Worm (Caenorhabditis elegans): ENCODE results near the gene F38B2.3.

F38B2.3 gene

ce11 chrX:11287617-11288016 is 1.5 kb upstream of the F38B2.3 start, which contains the start of gene F38B2.4:
Gene F38B2.4, minus strand, starts transcription at chrX:11287717.
- TF ChIP-seq ZK546.5 (tag; optimal IDR thresholded peaks at IDR 0.05) (no peak), spr-1 (tag; optimal IDR thresholded peaks at IDR 0.05) (no peak), unc-62 (GFP tag; optimal IDR thresholded peaks at IDR 0.05 in 1 of 2) (peak in 1 of 2 experiments; percentile 40), unc-62 (tag; optimal IDR thresholded peaks at IDR 0.05) (no peak), hif-1 (tag; optimal IDR thresholded peaks at IDR 0.05) (peak in 1 of 2 experiments; percentile 23), aha-1 (tag) (peak; percentile 46)

DNA sequence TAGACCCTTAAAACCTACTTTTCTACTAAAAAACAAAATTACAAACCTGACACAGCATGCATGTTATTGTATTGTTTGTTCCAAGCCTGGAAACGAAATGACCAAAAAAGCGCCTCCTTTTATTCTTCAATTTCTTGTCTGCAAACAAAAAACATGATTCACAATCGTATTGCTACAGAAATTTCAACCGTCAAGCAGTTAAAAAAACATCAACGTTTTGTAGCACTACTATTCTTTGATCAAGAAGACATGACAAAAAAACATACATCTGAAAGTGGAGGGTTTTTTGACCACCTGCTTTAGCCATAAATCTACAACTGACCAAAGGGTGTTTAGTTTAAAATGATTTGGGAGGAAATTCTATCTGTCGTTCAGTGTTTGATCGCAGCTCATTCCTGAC is 5.0 kb downstream of the F38B2.3 start, which contains the start of gene F38B2.6:
Gene F38B2.6, minus strand, starts transcription at position 101 of the 400 bp plus-strand sequence.
- TF ChIP-seq aha-1 (tag) (peak; percentile 26), lir-3 (tag; optimal IDR thresholded peaks at IDR 0.05) (no peak)

DNA sequence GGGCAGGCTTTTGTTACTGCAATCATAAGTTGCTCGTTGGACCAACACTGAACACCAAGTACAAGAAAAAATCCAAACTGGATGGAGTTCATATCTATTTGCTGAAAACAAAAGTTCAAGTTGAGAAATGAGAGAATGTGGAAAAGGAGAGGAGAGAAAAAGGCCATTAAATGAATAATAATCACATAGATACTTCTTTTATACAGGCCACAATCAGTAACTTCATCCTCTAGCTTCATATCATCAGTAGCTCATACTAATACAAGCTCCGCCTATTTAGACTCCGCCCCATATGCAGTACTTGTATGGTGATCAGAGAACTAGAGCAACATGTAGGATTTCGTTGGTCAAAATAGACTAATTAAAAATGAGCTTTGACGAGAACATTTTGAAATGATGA is 6.9 kb downstream of the F38B2.3 start, which contains the start of gene F38B2.2:
Gene F38B2.2, minus strand, starts transcription at position 101 of the 400 bp plus-strand sequence.
- no peak for TF ChIP-seq ces-1 (GFP tag; optimal IDR thresholded peaks at IDR 0.05)
- TF ChIP-seq hlh-11 (tag; optimal IDR thresholded peaks at IDR 0.05), result no peak
- TF ChIP-seq rbr-2 (tag; optimal IDR thresholded peaks at IDR 0.05), result no peak

DNA sequence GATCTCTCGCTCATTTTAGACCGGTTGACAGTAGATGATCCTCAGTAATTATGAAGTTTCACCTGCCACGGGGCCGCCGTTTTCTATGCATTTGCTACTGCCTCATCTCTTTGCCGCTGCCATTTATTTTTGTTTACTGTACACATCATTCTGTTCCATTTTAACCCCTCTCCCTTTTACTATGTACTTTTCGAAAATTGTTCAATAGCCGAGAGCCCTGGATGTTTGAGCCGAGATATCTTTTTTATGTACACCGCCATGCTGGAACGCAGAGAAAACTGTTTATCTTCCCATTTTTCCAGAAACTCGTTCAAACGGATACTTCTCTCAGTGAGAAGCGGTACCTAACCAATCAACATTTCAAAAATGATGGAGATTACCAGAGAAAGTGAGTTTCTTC is 15.3 kb downstream of the F38B2.3 start, which contains the start of gene ifa-1:
Gene ifa-1, plus strand, starts transcription at position 301 of the 400 bp plus-strand sequence.
- TF ChIP-seq nhr-76 (tag; optimal IDR thresholded peaks at IDR 0.05), result no peak
- TF ChIP-seq duxl-1 (tag; optimal IDR thresholded peaks at IDR 0.05; ENCODE audit: poor library complexity), result no peak
- TF ChIP-seq F26F4.8 (GFP tag; conservative IDR thresholded peaks at IDR 0.05), result no peak
- TF ChIP-seq unc-62 (GFP tag; optimal IDR thresholded peaks at IDR 0.05 in 1 of 2), result no peak
- TF ChIP-seq unc-62 (tag; optimal IDR thresholded peaks at IDR 0.05), result no peak
- no peak for TF ChIP-seq vab-7 (GFP tag; IDR thresholded peaks at IDR 0.05)
- TF ChIP-seq lin-13 (GFP tag; optimal IDR thresholded peaks at IDR 0.05), result no peak
- no peak for TF ChIP-seq dmd-6 (GFP tag; IDR thresholded peaks at IDR 0.05)
- TF ChIP-seq snpc-1.2 (GFP tag; IDR thresholded peaks at IDR 0.05), result no peak
- no peak for TF ChIP-seq zip-11 (GFP tag; IDR thresholded peaks at IDR 0.05)

- TF ChIP-seq lsy-2 (tag; optimal IDR thresholded peaks at IDR 0.05) (no peak), nhr-77 (tag; optimal IDR thresholded peaks at IDR 0.05) (no peak)
Measured at ce11 chrX:11268970-11269369, 17.2 kb downstream of the F38B2.3 start, which contains the start of gene C03A3.3. Gene C03A3.3, minus strand, starts transcription at chrX:11269070.

- TF ChIP-seq mdl-1 (tag; optimal IDR thresholded peaks at IDR 0.05) (no peak), T26A8.4 (GFP tag; IDR thresholded peaks at IDR 0.05) (no peak), zag-1 (tag; optimal IDR thresholded peaks at IDR 0.05) (no peak), dmd-6 (GFP tag; IDR thresholded peaks at IDR 0.05) (no peak), nhr-48 (tag; optimal IDR thresholded peaks at IDR 0.05) (no peak), ctbp-1 (GFP tag; IDR thresholded peaks at IDR 0.05) (no peak), gei-8 (GFP tag; optimal IDR thresholded peaks at IDR 0.05) (no peak), duxl-1 (tag; optimal IDR thresholded peaks at IDR 0.05; ENCODE audit: poor library complexity) (no peak), daf-16 (GFP tag; optimal IDR thresholded peaks at IDR 0.05) (no peak), daf-16 (tag; optimal IDR thresholded peaks at IDR 0.05) (no peak)
Measured at ce11 chrX:11266711-11267110, 19.4 kb downstream of the F38B2.3 start, which contains the start of gene C03A3.9. Gene C03A3.9, plus strand, starts transcription at chrX:11267011.

DNA sequence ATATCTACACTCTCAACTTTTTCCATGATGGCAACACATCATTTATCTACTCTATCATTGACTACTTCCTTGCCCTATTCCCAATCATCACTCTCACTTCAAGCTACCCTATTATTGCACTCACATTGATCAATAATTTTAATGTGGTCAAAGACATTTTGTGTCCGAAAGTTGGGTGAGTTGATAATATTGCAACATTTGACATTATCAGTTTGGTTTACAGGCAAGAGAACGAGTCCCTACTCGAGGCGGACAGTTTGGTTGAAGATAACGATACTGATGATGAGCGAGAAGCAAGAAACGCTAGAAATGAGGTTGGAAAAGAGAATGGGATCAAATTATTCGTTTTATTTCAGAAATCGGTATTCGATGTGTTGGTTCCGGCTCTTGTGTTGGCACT is 21.4 kb downstream of the F38B2.3 start:
- TF ChIP-seq pqm-1 (tag; optimal IDR thresholded peaks at IDR 0.05) (peak; percentile 83), hlh-11 (tag; optimal IDR thresholded peaks at IDR 0.05) (peak; percentile 69), dmd-6 (GFP tag; IDR thresholded peaks at IDR 0.05) (peak; percentile 78), nhr-28 (tag; optimal IDR thresholded peaks at IDR 0.05) (peak; percentile 75), ZK546.5 (tag; optimal IDR thresholded peaks at IDR 0.05) (no peak), Y105C5A.15 (GFP tag; IDR thresholded peaks at IDR 0.05) (no peak), daf-16 (GFP tag; optimal IDR thresholded peaks at IDR 0.05) (no peak), daf-16 (tag; optimal IDR thresholded peaks at IDR 0.05) (peak; percentile 95), dve-1 (tag; optimal IDR thresholded peaks at IDR 0.05; ENCODE audit: insufficient read depth) (peak; percentile 55), F37D6.2 (tag; optimal IDR thresholded peaks at IDR 0.05) (no peak), mxl-3 (GFP tag; optimal IDR thresholded peaks at IDR 0.05) (peak; percentile 60), spr-3 (GFP tag; optimal IDR thresholded peaks at IDR 0.05) (no peak), tra-1 (GFP tag; IDR thresholded peaks at IDR 0.05) (no peak), nhr-77 (tag; optimal IDR thresholded peaks at IDR 0.05) (peak; percentile 27), nhr-102 (tag; optimal IDR thresholded peaks at IDR 0.05) (no peak), php-3 (GFP tag; IDR thresholded peaks at IDR 0.05) (peak; percentile 48; the same call in 1 of the 2 replicates), unc-130 (GFP tag; optimal IDR thresholded peaks at IDR 0.05) (no peak), egl-43 (GFP tag; IDR thresholded peaks at IDR 0.05) (no peak)

Data from whole organism, L4 larva.